Fruit fly (Drosophila melanogaster) whole organism: ENCODE measurements around the gene TwdlQ.

Source experiments
- CG8478 ChIP-seq: fragments of >200 bp; optimal IDR thresholded peaks from 2 replicates; lab custom pipeline; 2018; ENCODE audit warnings: inconsistent platforms
- EcR ChIP-seq, 2 experiments: fragments of >200 bp; optimal IDR thresholded peaks; 2 replicates each; lab custom pipeline; 2017; ENCODE audit warnings: missing biosample characterization in 2 of 2, missing genetic modification characterization in 2 of 2, missing genetic modification reagents in 2 of 2
- pan ChIP-seq: fragments of >200 bp; optimal IDR thresholded peaks from 2 replicates; lab custom pipeline; 2017
- psq ChIP-seq: fragments of >200 bp; optimal IDR thresholded peaks from 2 replicates; lab custom pipeline; 2017

dm6 chr3R:26700125-26700524, 6.7 kb upstream of the TwdlQ start:
- TF ChIP-seq CG8478 (lab: Kevin White, UChicago) (no peak), pan (lab: Kevin White, UChicago) (no peak), psq (lab: Kevin White, UChicago) (no peak), EcR (GFP tag; optimal IDR thresholded peaks at IDR 0.05; lab: Kevin White, UChicago) (no peak)
